Fruit fly (Drosophila melanogaster) whole organism, embryonic: ENCODE results near the gene CG46463.

ENCODE experiments used
- Aef1 ChIP-seq: fragments of 200-800 bp; sonication (Bioruptor generic); IDR thresholded peaks from 3 replicates; pipeline ENCODE4 v1.3.6; 2022; ENCODE audit warnings: missing biosample characterization, missing genetic modification characterization
- Antp ChIP-seq: fragments of 200-800 bp; sonication (Bioruptor generic); optimal IDR thresholded peaks from 3 replicates; lab custom pipeline; 2016; ENCODE audit warnings: missing biosample characterization, missing genetic modification characterization
- Bteb2 ChIP-seq: fragments of 200-800 bp; sonication (Bioruptor generic); optimal IDR thresholded peaks from 2 replicates; lab custom pipeline; 2016; ENCODE audit warnings: missing biosample characterization, missing genetic modification characterization
- CG10209 ChIP-seq: fragments of 200-800 bp; sonication (Bioruptor generic); optimal IDR thresholded peaks from 3 replicates; lab custom pipeline; 2017; ENCODE audit warnings: missing biosample characterization, mild to moderate bottlenecking, missing genetic modification characterization, missing genetic modification reagents
- CG10565 ChIP-seq: fragments of 200-800 bp; sonication (Bioruptor generic); optimal IDR thresholded peaks from 3 replicates; lab custom pipeline; 2016; ENCODE audit warnings: missing biosample characterization, mild to moderate bottlenecking, missing genetic modification characterization
- CG10654 ChIP-seq: fragments of 200-800 bp; sonication (Bioruptor generic); optimal IDR thresholded peaks from 2 replicates; lab custom pipeline; 2016; ENCODE audit warnings: missing biosample characterization, missing genetic modification characterization
- CG10979 ChIP-seq: fragments of 200-800 bp; sonication (Bioruptor generic); optimal IDR thresholded peaks from 2 replicates; lab custom pipeline; 2018; ENCODE audit warnings: missing biosample characterization, mild to moderate bottlenecking, missing genetic modification characterization, moderate library complexity
- CG12299 ChIP-seq: fragments of 200-800 bp; sonication (Bioruptor generic); optimal IDR thresholded peaks from 2 replicates; lab custom pipeline; 2018; ENCODE audit warnings: missing biosample characterization, mild to moderate bottlenecking, missing genetic modification characterization
- CG13287 ChIP-seq: fragments of 200-800 bp; sonication (Bioruptor generic); IDR thresholded peaks from 2 replicates; pipeline ENCODE4 v1.3.6; 2022; ENCODE audit warnings: missing biosample characterization, missing genetic modification characterization; ENCODE audit not compliant: partially characterized antibody
- CG13894 ChIP-seq: fragments of 200-800 bp; sonication (Bioruptor generic); optimal IDR thresholded peaks from 3 replicates; lab custom pipeline; 2018; ENCODE audit warnings: missing biosample characterization, mild to moderate bottlenecking, missing genetic modification characterization, moderate library complexity
- CG14441 ChIP-seq: fragments of 200-800 bp; sonication (Bioruptor generic); IDR thresholded peaks from 2 replicates; pipeline ENCODE4 v1.3.6; 2022; ENCODE audit warnings: missing biosample characterization, missing genetic modification characterization
- CG18764 ChIP-seq: fragments of 200-800 bp; sonication (Bioruptor generic); optimal IDR thresholded peaks from 3 replicates; lab custom pipeline; 2016; ENCODE audit warnings: missing biosample characterization, missing genetic modification characterization
- CG31365 ChIP-seq: fragments of 200-800 bp; sonication (Bioruptor generic); optimal IDR thresholded peaks from 2 replicates; lab custom pipeline; 2018; ENCODE audit warnings: missing biosample characterization, mild to moderate bottlenecking, missing genetic modification characterization
- CG32767 ChIP-seq: fragments of 200-800 bp; sonication (Bioruptor generic); IDR thresholded peaks from 2 replicates; pipeline ENCODE4 v1.3.6; 2022; ENCODE audit warnings: missing biosample characterization, missing genetic modification characterization
- CG34422 ChIP-seq: fragments of 200-800 bp; sonication (Bioruptor generic); IDR thresholded peaks from 3 replicates; pipeline ENCODE4 v1.3.6; 2022; ENCODE audit warnings: missing biosample characterization, missing genetic modification characterization
- CG3995 ChIP-seq: fragments of 200-800 bp; sonication (Bioruptor generic); optimal IDR thresholded peaks from 3 replicates; lab custom pipeline; 2016; ENCODE audit warnings: missing biosample characterization, missing genetic modification characterization
- CG43689 ChIP-seq: fragments of 200-800 bp; sonication (Bioruptor generic); IDR thresholded peaks from 2 replicates; pipeline ENCODE4 v1.3.6; 2022; ENCODE audit warnings: missing biosample characterization, missing genetic modification characterization
- CG5180 ChIP-seq: fragments of 200-800 bp; sonication (Bioruptor generic); optimal IDR thresholded peaks from 3 replicates; lab custom pipeline; 2017; ENCODE audit warnings: missing biosample characterization, missing genetic modification characterization, mild to moderate bottlenecking, moderate library complexity, missing genetic modification reagents
- CG7786 ChIP-seq: fragments of 200-800 bp; sonication (Bioruptor generic); optimal IDR thresholded peaks from 2 replicates; lab custom pipeline; 2016; ENCODE audit warnings: missing biosample characterization, missing genetic modification characterization
- CG8765 ChIP-seq: fragments of 200-800 bp; sonication (Bioruptor generic); IDR thresholded peaks from 2 replicates; pipeline ENCODE4 v1.3.6; 2022; ENCODE audit warnings: missing biosample characterization, missing genetic modification characterization
- CG9215 ChIP-seq: fragments of 200-800 bp; sonication (Bioruptor generic); IDR thresholded peaks from 2 replicates; pipeline ENCODE4 v1.3.6; 2022; ENCODE audit warnings: missing biosample characterization, missing genetic modification characterization
- Chrac-16 ChIP-seq: fragments of 200-800 bp; sonication (Bioruptor generic); optimal IDR thresholded peaks from 3 replicates; lab custom pipeline; 2016; ENCODE audit warnings: missing biosample characterization, missing genetic modification characterization
- Dbx ChIP-seq: fragments of 200-800 bp; sonication (Bioruptor generic); IDR thresholded peaks from 3 replicates; pipeline ENCODE4 v1.3.6; 2022; ENCODE audit warnings: missing biosample characterization, missing genetic modification characterization
- Dek ChIP-seq: fragments of 200-800 bp; sonication (Bioruptor generic); optimal IDR thresholded peaks from 3 replicates; lab custom pipeline; 2019; ENCODE audit warnings: missing biosample characterization, mild to moderate bottlenecking, missing genetic modification characterization, moderate library complexity
- E2f2 ChIP-seq: fragments of 200-800 bp; sonication (Bioruptor generic); IDR thresholded peaks from 2 replicates; pipeline ENCODE4 v1.3.6; 2022; ENCODE audit warnings: missing biosample characterization, missing genetic modification characterization
- Ets97D ChIP-seq: fragments of 200-800 bp; sonication (Bioruptor generic); optimal IDR thresholded peaks from 3 replicates; lab custom pipeline; 2016; ENCODE audit warnings: missing biosample characterization, missing genetic modification characterization
- GATAe ChIP-seq: fragments of 200-800 bp; sonication (Bioruptor generic); conservative IDR thresholded peaks from 2 replicates; pipeline ENCODE4 v1.3.6; 2022; ENCODE audit warnings: missing biosample characterization, missing genetic modification characterization
- Jarid2 ChIP-seq: fragments of 200-800 bp; sonication (Bioruptor generic); optimal IDR thresholded peaks from 3 replicates; lab custom pipeline; 2017; ENCODE audit warnings: mild to moderate bottlenecking, missing biosample characterization, missing genetic modification reagents, missing genetic modification characterization
- Myb ChIP-seq: fragments of 200-800 bp; sonication (Bioruptor generic); optimal IDR thresholded peaks from 2 replicates; lab custom pipeline; 2016; ENCODE audit warnings: missing biosample characterization, missing genetic modification characterization
- Optix ChIP-seq: fragments of 200-800 bp; sonication (Bioruptor generic); IDR thresholded peaks from 3 replicates; pipeline ENCODE4 v1.3.6; 2022; ENCODE audit warnings: missing biosample characterization, missing genetic modification characterization
- Side ChIP-seq: fragments of 200-800 bp; sonication (Bioruptor generic); optimal IDR thresholded peaks from 2 replicates; lab custom pipeline; 2016; ENCODE audit warnings: missing biosample characterization, missing genetic modification characterization
- Sin3A ChIP-seq: fragments of >200 bp; optimal IDR thresholded peaks from 2 replicates; lab custom pipeline; 2018
- TFAM ChIP-seq: fragments of 200-800 bp; sonication (Bioruptor generic); optimal IDR thresholded peaks from 2 replicates; lab custom pipeline; 2017; ENCODE audit warnings: missing biosample characterization, missing genetic modification characterization, inconsistent platforms
- Tbp ChIP-seq: fragments of >200 bp; optimal IDR thresholded peaks from 2 replicates; lab custom pipeline; 2018; ENCODE audit warnings: missing biosample characterization, missing genetic modification characterization
- Xrp1 ChIP-seq: fragments of 200-800 bp; sonication (Bioruptor generic); IDR thresholded peaks from 2 replicates; pipeline ENCODE4 v1.3.6; 2022; ENCODE audit warnings: missing biosample characterization, missing genetic modification characterization
- ato ChIP-seq: fragments of 200-800 bp; sonication (Bioruptor generic); IDR thresholded peaks from 2 replicates; pipeline ENCODE4 v1.3.6; 2022; ENCODE audit warnings: missing biosample characterization, missing genetic modification characterization; ENCODE audit not compliant: partially characterized antibody
- az2 ChIP-seq: fragments of 200-800 bp; sonication (Bioruptor generic); optimal IDR thresholded peaks from 3 replicates; lab custom pipeline; 2016; ENCODE audit warnings: missing biosample characterization, missing genetic modification characterization
- bsh ChIP-seq, 2 experiments: fragments of 200-800 bp; sonication (Bioruptor generic); optimal IDR thresholded peaks; 2 replicates each; lab custom pipeline; 2017 to 2018; ENCODE audit warnings: mild to moderate bottlenecking in 2 of 2, missing biosample characterization in 2 of 2, missing genetic modification characterization in 2 of 2, moderate library complexity in 1 of 2
- caup ChIP-seq: fragments of 200-800 bp; sonication (Bioruptor generic); optimal IDR thresholded peaks from 3 replicates; lab custom pipeline; 2017; ENCODE audit warnings: missing biosample characterization, mild to moderate bottlenecking, missing genetic modification characterization, moderate library complexity; ENCODE audit not compliant: severe bottlenecking
- dmrt11E ChIP-seq: fragments of 200-800 bp; sonication (Bioruptor generic); optimal IDR thresholded peaks from 3 replicates; lab custom pipeline; 2018; ENCODE audit warnings: missing biosample characterization, mild to moderate bottlenecking, missing genetic modification characterization, moderate library complexity
- fd96Cb ChIP-seq: fragments of 200-800 bp; sonication (Bioruptor generic); optimal IDR thresholded peaks from 2 replicates; lab custom pipeline; 2018; ENCODE audit warnings: missing biosample characterization, mild to moderate bottlenecking, missing genetic modification characterization, moderate library complexity
- gfzf ChIP-seq: fragments of 200-800 bp; sonication (Bioruptor generic); optimal IDR thresholded peaks from 2 replicates; lab custom pipeline; 2016; ENCODE audit warnings: missing biosample characterization, mild to moderate bottlenecking, missing genetic modification characterization, moderate library complexity
- ind ChIP-seq: fragments of 200-800 bp; sonication (Bioruptor generic); optimal IDR thresholded peaks from 3 replicates; lab custom pipeline; 2016; ENCODE audit warnings: missing biosample characterization, missing genetic modification characterization
- lab ChIP-seq: fragments of 200-800 bp; sonication (Bioruptor generic); optimal IDR thresholded peaks from 3 replicates; lab custom pipeline; 2017; ENCODE audit warnings: missing biosample characterization, missing genetic modification characterization, mild to moderate bottlenecking, moderate library complexity, missing genetic modification reagents
- lilli ChIP-seq: fragments of 200-800 bp; sonication (Bioruptor generic); optimal IDR thresholded peaks from 3 replicates; lab custom pipeline; 2016; ENCODE audit warnings: missing biosample characterization, missing genetic modification characterization
- luna ChIP-seq: fragments of 200-800 bp; sonication (Bioruptor generic); optimal IDR thresholded peaks from 2 replicates; lab custom pipeline; 2016; ENCODE audit warnings: missing biosample characterization, missing genetic modification characterization
- org-1 ChIP-seq: fragments of 200-800 bp; sonication (Bioruptor generic); optimal IDR thresholded peaks from 2 replicates; lab custom pipeline; 2017; ENCODE audit warnings: missing biosample characterization, missing genetic modification characterization
- pum ChIP-seq: fragments of 200-800 bp; sonication (Bioruptor generic); optimal IDR thresholded peaks from 2 replicates; lab custom pipeline; 2016; ENCODE audit warnings: missing biosample characterization, missing genetic modification characterization
- ssp ChIP-seq: fragments of 200-800 bp; sonication (Bioruptor generic); IDR thresholded peaks from 2 replicates; pipeline ENCODE4 v1.3.6; 2022; ENCODE audit warnings: missing biosample characterization, missing genetic modification characterization
- vvl ChIP-seq: fragments of 200-800 bp; sonication (Bioruptor generic); IDR thresholded peaks from 2 replicates; pipeline ENCODE4 v1.3.6; 2022; ENCODE audit warnings: missing biosample characterization, missing genetic modification characterization

Gene CG46463

dm6 chr3L:3460402-3461027 is 600 bp upstream of the CG46463 start, which contains the start of gene eIF5B (continued):
- TF ChIP-seq CG10209 (peak; percentile 81), CG7786 (GFP tag; lab: Kevin White, UChicago) (peak; percentile 48), vvl (GFP tag; lab: Robert Waterston, UW) (peak; percentile 87), lilli (peak; percentile 69), fd96Cb (tag; lab: Kevin White, UChicago) (peak; percentile 67), GATAe (GFP tag; lab: Robert Waterston, UW) (peak; percentile 20; the same call in 1 of the 2 replicates), dmrt11E (tag; lab: Kevin White, UChicago) (peak; percentile 86), Jarid2 (GFP tag; lab: Kevin White, UChicago) (peak; percentile 30), ssp (peak; percentile 80), Chrac-16 (peak; percentile 83), CG8765 (GFP tag; lab: Robert Waterston, UW) (peak; percentile 71; the same call in 1 of the 2 replicates), CG32767 (GFP tag; lab: Robert Waterston, UW) (peak; percentile 82), Tbp (no peak), Aef1 (GFP tag; lab: Robert Waterston, UW) (peak; percentile 81), CG31365 (tag; lab: Kevin White, UChicago) (no peak), CG9215 (peak; percentile 87), CG5180 (GFP tag; lab: Kevin White, UChicago) (no peak), CG13894 (peak; percentile 61), az2 (GFP tag; lab: Kevin White, UChicago) (peak; percentile 85), TFAM (GFP tag; lab: Kevin White, UChicago) (no peak), CG18764 (peak; percentile 44), Bteb2 (GFP tag; lab: Kevin White, UChicago) (no peak), CG14441 (GFP tag; lab: Robert Waterston, UW) (peak; percentile 89), bsh (GFP tag; optimal IDR thresholded peaks at IDR 0.05; lab: Kevin White, UChicago) (peak; percentile 45 to 83), pum (GFP tag; lab: Kevin White, UChicago) (peak; percentile 54), Myb (GFP tag; lab: Kevin White, UChicago) (peak; percentile 14), CG10565 (no peak), Xrp1 (GFP tag; lab: Robert Waterston, UW) (peak; percentile 87), org-1 (GFP tag; lab: Kevin White, UChicago) (peak; percentile 45), luna (GFP tag; lab: Kevin White, UChicago) (no peak), CG13287 (GFP tag; lab: Robert Waterston, UW) (peak; percentile 38; the same call in 1 of the 2 replicates), gfzf (GFP tag; lab: Kevin White, UChicago) (peak; percentile 65), Optix (peak; percentile 90), CG12299 (no peak), Dek (tag; lab: Kevin White, UChicago) (peak; percentile 66), Dbx (GFP tag; lab: Robert Waterston, UW) (peak; percentile 79), caup (GFP tag; lab: Kevin White, UChicago) (peak; percentile 67), CG34422 (GFP tag; lab: Robert Waterston, UW) (peak; percentile 70), ind (GFP tag; lab: Kevin White, UChicago) (peak; percentile 76), CG43689 (GFP tag; lab: Robert Waterston, UW) (peak; percentile 79), Antp (GFP tag; lab: Kevin White, UChicago) (peak; percentile 59), E2f2 (GFP tag; lab: Robert Waterston, UW) (peak; percentile 59), Side (GFP tag; lab: Kevin White, UChicago) (peak; percentile 12), CG10654 (GFP tag; lab: Kevin White, UChicago) (peak; percentile 22), CG10979 (tag; lab: Kevin White, UChicago) (peak; percentile 58), Sin3A (lab: Kevin White, UChicago) (peak; percentile 34), lab (GFP tag; lab: Kevin White, UChicago) (peak; percentile 76), CG3995 (GFP tag; lab: Kevin White, UChicago) (no peak), Ets97D (peak; percentile 12), ato (GFP tag; lab: Robert Waterston, UW) (no peak)
